Fruit fly (Drosophila melanogaster) whole organism, prepupa: ENCODE measurements around the gene CG14237.

Experiments
- CG10631 ChIP-seq: fragments of 200-800 bp; sonication (Bioruptor generic); optimal IDR thresholded peaks from 2 replicates; lab custom pipeline; 2016; ENCODE audit warnings: missing biosample characterization, missing genetic modification characterization
- CG10669 ChIP-seq: fragments of 200-800 bp; sonication (Bioruptor generic); optimal IDR thresholded peaks from 3 replicates; lab custom pipeline; 2018; ENCODE audit warnings: missing biosample characterization, mild to moderate bottlenecking, missing genetic modification characterization, moderate library complexity
- CG11294 ChIP-seq: fragments of 200-800 bp; sonication (Bioruptor generic); IDR thresholded peaks from 2 replicates; pipeline ENCODE4 v1.3.6; 2022; ENCODE audit warnings: missing biosample characterization, missing genetic modification characterization
- CG11762 ChIP-seq: fragments of 200-800 bp; sonication (Bioruptor generic); optimal IDR thresholded peaks from 3 replicates; lab custom pipeline; 2016; ENCODE audit warnings: missing biosample characterization, missing genetic modification characterization; ENCODE audit not compliant: insufficient read depth
- CG15336 ChIP-seq: fragments of 200-800 bp; sonication (Bioruptor generic); IDR thresholded peaks from 2 replicates; pipeline ENCODE4 v1.3.6; 2022; ENCODE audit warnings: missing biosample characterization, missing genetic modification characterization
- CG16779 ChIP-seq: fragments of 200-800 bp; sonication (Bioruptor generic); optimal IDR thresholded peaks from 3 replicates; lab custom pipeline; 2017; ENCODE audit warnings: missing biosample characterization, mild to moderate bottlenecking, missing genetic modification characterization
- CG3032 ChIP-seq: fragments of 200-800 bp; optimal IDR thresholded peaks from 2 replicates; lab custom pipeline; 2019; ENCODE audit warnings: missing biosample characterization, mild to moderate bottlenecking, missing genetic modification characterization, moderate library complexity
- CG34406 ChIP-seq: fragments of 200-800 bp; sonication (Bioruptor generic); optimal IDR thresholded peaks from 3 replicates; lab custom pipeline; 2016; ENCODE audit warnings: missing biosample characterization, missing genetic modification characterization
- CG3919 ChIP-seq: fragments of 200-800 bp; sonication (Bioruptor generic); optimal IDR thresholded peaks from 3 replicates; lab custom pipeline; 2016; ENCODE audit warnings: missing biosample characterization, missing genetic modification characterization
- CG4318 ChIP-seq: fragments of 200-800 bp; sonication (Bioruptor generic); optimal IDR thresholded peaks from 3 replicates; lab custom pipeline; 2017; ENCODE audit warnings: missing biosample characterization, mild to moderate bottlenecking, missing genetic modification characterization
- CG6792 ChIP-seq: fragments of 200-800 bp; sonication (Bioruptor generic); optimal IDR thresholded peaks from 3 replicates; lab custom pipeline; 2016; ENCODE audit warnings: missing biosample characterization, missing genetic modification characterization
- CG6808 ChIP-seq: fragments of 200-800 bp; sonication (Bioruptor generic); optimal IDR thresholded peaks from 3 replicates; lab custom pipeline; 2017; ENCODE audit warnings: missing biosample characterization, missing genetic modification characterization, mild to moderate bottlenecking, moderate library complexity, missing genetic modification reagents
- CG6854 ChIP-seq: fragments of 200-800 bp; sonication (Bioruptor generic); optimal IDR thresholded peaks from 2 replicates; lab custom pipeline; 2017; ENCODE audit warnings: missing biosample characterization, mild to moderate bottlenecking, missing genetic modification characterization
- CG7368 ChIP-seq: fragments of 200-800 bp; sonication (Bioruptor generic); optimal IDR thresholded peaks from 3 replicates; lab custom pipeline; 2016; ENCODE audit warnings: missing biosample characterization, missing genetic modification characterization
- CG8119 ChIP-seq: fragments of 200-800 bp; sonication (Bioruptor generic); IDR thresholded peaks from 3 replicates; pipeline ENCODE4 v1.3.6; 2022; ENCODE audit warnings: missing biosample characterization, missing genetic modification characterization
- CG8319 ChIP-seq: fragments of 200-800 bp; sonication (Bioruptor generic); optimal IDR thresholded peaks from 3 replicates; lab custom pipeline; 2016; ENCODE audit warnings: missing biosample characterization, missing genetic modification characterization
- CG8632 ChIP-seq: fragments of 200-800 bp; sonication (Bioruptor generic); optimal IDR thresholded peaks from 3 replicates; lab custom pipeline; 2016; ENCODE audit warnings: missing biosample characterization, missing genetic modification characterization
- CG9139 ChIP-seq: fragments of 200-800 bp; sonication (Bioruptor generic); optimal IDR thresholded peaks from 3 replicates; lab custom pipeline; 2017; ENCODE audit warnings: missing biosample characterization, mild to moderate bottlenecking, missing genetic modification characterization
- Eip75B ChIP-seq: fragments of 200-800 bp; sonication (Bioruptor generic); optimal IDR thresholded peaks from 3 replicates; lab custom pipeline; 2016; ENCODE audit warnings: missing biosample characterization, missing genetic modification characterization
- Eip78C ChIP-seq: fragments of 200-800 bp; sonication (Bioruptor generic); peaks from one replicate; lab custom pipeline; 2016; ENCODE audit warnings: missing biosample characterization, missing genetic modification characterization
- Eip93F ChIP-seq: fragments of 200-800 bp; sonication (Bioruptor generic); optimal IDR thresholded peaks from 2 replicates; lab custom pipeline; 2016; ENCODE audit warnings: missing biosample characterization, mild to moderate bottlenecking, missing genetic modification characterization
- Ets21C ChIP-seq: fragments of 200-800 bp; sonication (Bioruptor generic); optimal IDR thresholded peaks from 3 replicates; lab custom pipeline; 2016; ENCODE audit warnings: missing biosample characterization, missing genetic modification characterization
- Ets96B ChIP-seq: fragments of 200-800 bp; optimal IDR thresholded peaks from 2 replicates; lab custom pipeline; 2019; ENCODE audit warnings: missing biosample characterization, mild to moderate bottlenecking, missing genetic modification characterization, moderate library complexity
- Gug ChIP-seq: fragments of 200-800 bp; sonication (Bioruptor generic); IDR thresholded peaks from 2 replicates; pipeline ENCODE4 v1.3.6; 2022; ENCODE audit warnings: missing biosample characterization, missing genetic modification characterization
- Hr38 ChIP-seq: sonication (Bioruptor generic); optimal IDR thresholded peaks from 2 replicates; lab custom pipeline; 2016; ENCODE audit warnings: missing biosample characterization, missing genetic modification characterization
- Hr39 ChIP-seq: fragments of 200-800 bp; sonication (Bioruptor generic); optimal IDR thresholded peaks from 2 replicates; lab custom pipeline; 2016; ENCODE audit warnings: missing biosample characterization, missing genetic modification characterization
- Hr4 ChIP-seq: fragments of 200-800 bp; sonication (Bioruptor generic); optimal IDR thresholded peaks from 3 replicates; lab custom pipeline; 2016; ENCODE audit warnings: missing biosample characterization, missing genetic modification characterization
- Lpt ChIP-seq: fragments of 200-800 bp; sonication (Bioruptor generic); optimal IDR thresholded peaks from 3 replicates; lab custom pipeline; 2016; ENCODE audit warnings: missing biosample characterization, missing genetic modification characterization
- Met ChIP-seq: fragments of 200-800 bp; sonication (Bioruptor generic); optimal IDR thresholded peaks from 3 replicates; lab custom pipeline; 2016; ENCODE audit warnings: missing biosample characterization, missing genetic modification characterization
- OdsH ChIP-seq: fragments of 200-800 bp; sonication (Bioruptor generic); optimal IDR thresholded peaks from 3 replicates; lab custom pipeline; 2016; ENCODE audit warnings: missing biosample characterization, missing genetic modification characterization
- Smox ChIP-seq: fragments of 200-800 bp; sonication (Bioruptor generic); optimal IDR thresholded peaks from 3 replicates; lab custom pipeline; 2016; ENCODE audit warnings: missing biosample characterization, missing genetic modification characterization
- Sox14 ChIP-seq: fragments of 200-800 bp; sonication (Bioruptor generic); optimal IDR thresholded peaks from 3 replicates; lab custom pipeline; 2016; ENCODE audit warnings: missing biosample characterization, missing genetic modification characterization
- achi ChIP-seq: fragments of 200-800 bp; sonication (Bioruptor generic); optimal IDR thresholded peaks from 3 replicates; lab custom pipeline; 2016; ENCODE audit warnings: missing biosample characterization, missing genetic modification characterization
- acj6 ChIP-seq: fragments of 200-800 bp; sonication (Bioruptor generic); optimal IDR thresholded peaks from 3 replicates; lab custom pipeline; 2016; ENCODE audit warnings: missing biosample characterization, missing genetic modification characterization
- cyc ChIP-seq: fragments of 200-800 bp; sonication (Bioruptor generic); optimal IDR thresholded peaks from 3 replicates; lab custom pipeline; 2016; ENCODE audit warnings: missing biosample characterization, missing genetic modification characterization
- dac ChIP-seq: fragments of 200-800 bp; sonication (Bioruptor generic); optimal IDR thresholded peaks from 2 replicates; lab custom pipeline; 2017; ENCODE audit warnings: missing biosample characterization, mild to moderate bottlenecking, missing genetic modification characterization
- dsx ChIP-seq: fragments of 200-800 bp; optimal IDR thresholded peaks from 3 replicates; lab custom pipeline; 2019; ENCODE audit warnings: missing biosample characterization, mild to moderate bottlenecking, missing genetic modification characterization, moderate library complexity; ENCODE audit not compliant: poor library complexity, severe bottlenecking
- eg ChIP-seq: fragments of 200-800 bp; sonication (Bioruptor generic); IDR thresholded peaks from 3 replicates; pipeline ENCODE4 v1.3.6; 2022; ENCODE audit warnings: missing biosample characterization, missing genetic modification characterization
- esn ChIP-seq: fragments of 200-800 bp; sonication (Bioruptor generic); optimal IDR thresholded peaks from 2 replicates; lab custom pipeline; 2016; ENCODE audit warnings: missing biosample characterization, mild to moderate bottlenecking, missing genetic modification characterization, moderate library complexity
- fd85E ChIP-seq: fragments of 200-800 bp; sonication (Bioruptor generic); optimal IDR thresholded peaks from 3 replicates; lab custom pipeline; 2016; ENCODE audit warnings: missing biosample characterization, missing genetic modification characterization
- lz ChIP-seq: fragments of 200-800 bp; sonication (Bioruptor generic); optimal IDR thresholded peaks from 3 replicates; lab custom pipeline; 2016; ENCODE audit warnings: missing biosample characterization, missing genetic modification characterization
- net ChIP-seq: fragments of 200-800 bp; sonication (Bioruptor generic); optimal IDR thresholded peaks from 3 replicates; lab custom pipeline; 2016; ENCODE audit warnings: missing biosample characterization, missing genetic modification characterization
- pdm3 ChIP-seq: fragments of 200-800 bp; sonication (Bioruptor generic); optimal IDR thresholded peaks from 3 replicates; lab custom pipeline; 2016; ENCODE audit warnings: missing biosample characterization, missing genetic modification characterization
- salr ChIP-seq, 2 experiments: fragments of 200-800 bp; sonication (Bioruptor generic); optimal IDR thresholded peaks; 3 replicates each; lab custom pipeline; 2016 to 2018; ENCODE audit warnings: missing biosample characterization in 2 of 2, missing genetic modification characterization in 2 of 2, mild to moderate bottlenecking in 1 of 2
- ss ChIP-seq, 2 experiments: fragments of 200-800 bp; sonication (Bioruptor generic); optimal IDR thresholded peaks; 2 replicates in 1 of 2; 3 replicates in 1 of 2; lab custom pipeline; 2017 to 2018; ENCODE audit warnings: mild to moderate bottlenecking in 2 of 2, missing biosample characterization in 2 of 2, missing genetic modification characterization in 2 of 2, moderate library complexity in 1 of 2
- svp ChIP-seq: fragments of 200-800 bp; sonication (Bioruptor generic); peaks from one replicate; lab custom pipeline; 2016; ENCODE audit warnings: missing biosample characterization, missing genetic modification characterization
- topi ChIP-seq: fragments of 200-800 bp; sonication (Bioruptor generic); optimal IDR thresholded peaks from 3 replicates; lab custom pipeline; 2016; ENCODE audit warnings: missing biosample characterization, missing genetic modification characterization
- vri ChIP-seq: fragments of 200-800 bp; sonication (Bioruptor generic); optimal IDR thresholded peaks from 3 replicates; lab custom pipeline; 2016; ENCODE audit warnings: missing biosample characterization, mild to moderate bottlenecking, missing genetic modification characterization

CG14237 gene

dm6 chr3R:26443343-26443742 lies 13.3 kb upstream of the CG14237 start:
- TF ChIP-seq Lpt (GFP tag; lab: Kevin White, UChicago) = no peak
- no peak for TF ChIP-seq CG9139 (GFP tag; lab: Kevin White, UChicago)
- peak; percentile 36 for TF ChIP-seq Eip78C (GFP tag; lab: Kevin White, UChicago)
- peak; percentile 15; the same call in 1 of the 2 replicates for TF ChIP-seq CG15336 (GFP tag; lab: Robert Waterston, UW)
- TF ChIP-seq CG10631 (GFP tag; lab: Kevin White, UChicago) = peak; percentile 15
- TF ChIP-seq CG4318 (GFP tag; lab: Kevin White, UChicago) = peak; percentile 1
- peak; percentile 12 for TF ChIP-seq Hr4

- no peak for TF ChIP-seq dac (GFP tag; lab: Kevin White, UChicago)
- TF ChIP-seq svp (GFP tag; lab: Kevin White, UChicago) = peak; percentile 51
- no peak for TF ChIP-seq CG34406 (GFP tag; lab: Kevin White, UChicago)
- peak; percentile 65 for TF ChIP-seq achi (GFP tag; lab: Kevin White, UChicago)
- no peak for TF ChIP-seq CG16779 (tag; lab: Kevin White, UChicago)
- TF ChIP-seq acj6 (GFP tag; lab: Kevin White, UChicago) = no peak
- no peak for TF ChIP-seq Smox (GFP tag; lab: Kevin White, UChicago)
- peak; percentile 33 for TF ChIP-seq Lpt (GFP tag; lab: Kevin White, UChicago)
- TF ChIP-seq CG8119 (GFP tag; lab: Robert Waterston, UW) = peak; percentile 56; the same call in 1 of the 3 replicates
- TF ChIP-seq CG6792 (GFP tag; lab: Kevin White, UChicago) = no peak
- TF ChIP-seq Hr4 = peak; percentile 40
- no peak for TF ChIP-seq pdm3 (GFP tag; lab: Kevin White, UChicago)
- peak; percentile 12; the same call in 1 of the 2 replicates for TF ChIP-seq CG11294
- TF ChIP-seq Ets96B (tag; lab: Kevin White, UChicago) = peak; percentile 50
- TF ChIP-seq CG3032 (tag; lab: Kevin White, UChicago) = no peak
- no peak for TF ChIP-seq CG9139 (GFP tag; lab: Kevin White, UChicago)
- no peak for TF ChIP-seq fd85E (GFP tag; lab: Kevin White, UChicago)
- TF ChIP-seq Eip75B (GFP tag; lab: Kevin White, UChicago) = peak; percentile 41
- TF ChIP-seq CG6854 (GFP tag; lab: Kevin White, UChicago) = no peak
- TF ChIP-seq CG11762 = peak; percentile 35
- no peak for TF ChIP-seq cyc (GFP tag; lab: Kevin White, UChicago)
- TF ChIP-seq Hr39 (GFP tag; lab: Kevin White, UChicago) = no peak
- TF ChIP-seq Met (GFP tag; lab: Kevin White, UChicago) = no peak
- peak in 1 of 2 experiments; percentile 44 for TF ChIP-seq salr (GFP tag; optimal IDR thresholded peaks at IDR 0.05; lab: Kevin White, UChicago)
- peak; percentile 43 for TF ChIP-seq CG10631 (GFP tag; lab: Kevin White, UChicago)
- no peak for TF ChIP-seq ss (GFP tag; optimal IDR thresholded peaks at IDR 0.05; lab: Kevin White, UChicago)
- TF ChIP-seq Ets21C (GFP tag; lab: Kevin White, UChicago) = no peak
- no peak for TF ChIP-seq lz (GFP tag; lab: Kevin White, UChicago)
- peak; percentile 32 for TF ChIP-seq CG4318 (GFP tag; lab: Kevin White, UChicago)
- TF ChIP-seq CG7368 (GFP tag; lab: Kevin White, UChicago) = no peak
- TF ChIP-seq topi (GFP tag; lab: Kevin White, UChicago) = no peak
- peak; percentile 86 for TF ChIP-seq Eip78C (GFP tag; lab: Kevin White, UChicago)
- peak; percentile 53 for TF ChIP-seq Gug (GFP tag; lab: Robert Waterston, UW)
- TF ChIP-seq Sox14 = no peak
- peak; percentile 26 for TF ChIP-seq CG10669 (GFP tag; lab: Kevin White, UChicago)
- TF ChIP-seq esn (GFP tag; lab: Kevin White, UChicago) = no peak
- TF ChIP-seq Hr38 (GFP tag; lab: Kevin White, UChicago) = no peak
- peak; percentile 61 for TF ChIP-seq eg (GFP tag; lab: Robert Waterston, UW)
- no peak for TF ChIP-seq CG8632 (GFP tag; lab: Kevin White, UChicago)
- no peak for TF ChIP-seq vri (GFP tag; lab: Kevin White, UChicago)
- TF ChIP-seq dsx (GFP tag; lab: Kevin White, UChicago) = peak; percentile 22
- TF ChIP-seq Eip93F (GFP tag; lab: Kevin White, UChicago) = no peak
- TF ChIP-seq CG3919 (GFP tag; lab: Kevin White, UChicago) = no peak
- TF ChIP-seq net (GFP tag; lab: Kevin White, UChicago) = no peak
- TF ChIP-seq OdsH = peak; percentile 18
- no peak for TF ChIP-seq CG6808 (GFP tag; lab: Kevin White, UChicago)
- TF ChIP-seq CG15336 (GFP tag; lab: Robert Waterston, UW) = peak; percentile 63; the same call in 1 of the 2 replicates
- TF ChIP-seq CG8319 (GFP tag; lab: Kevin White, UChicago) = no peak
These were observed 12.7 kb upstream of the CG14237 start for dm6 chr3R:26443875-26444511.
